Fruit fly (Drosophila melanogaster) whole organism, embryonic: ENCODE data around the gene SmE.
A peak's percentile ranks its signal among the peaks of the same experiment; 100 is the strongest.

Source experiments
- CG10209 ChIP-seq: fragments of 200-800 bp; sonication (Bioruptor generic); optimal IDR thresholded peaks from 3 replicates; lab custom pipeline; 2017; ENCODE audit warnings: missing biosample characterization, mild to moderate bottlenecking, missing genetic modification characterization, missing genetic modification reagents
- CG10543 ChIP-seq: fragments of 200-800 bp; sonication (Bioruptor generic); optimal IDR thresholded peaks from 3 replicates; lab custom pipeline; 2017; ENCODE audit warnings: missing biosample characterization, mild to moderate bottlenecking, missing genetic modification characterization, moderate library complexity
- CG11247 ChIP-seq: fragments of 200-800 bp; sonication (Bioruptor generic); IDR thresholded peaks from 2 replicates; pipeline ENCODE4 v1.3.6; 2022; ENCODE audit warnings: missing biosample characterization, missing genetic modification characterization
- CG12299 ChIP-seq: fragments of 200-800 bp; sonication (Bioruptor generic); optimal IDR thresholded peaks from 2 replicates; lab custom pipeline; 2018; ENCODE audit warnings: missing biosample characterization, mild to moderate bottlenecking, missing genetic modification characterization
- CG17359 ChIP-seq: fragments of 200-800 bp; sonication (Bioruptor generic); optimal IDR thresholded peaks from 3 replicates; lab custom pipeline; 2018; ENCODE audit warnings: missing biosample characterization, mild to moderate bottlenecking, missing genetic modification characterization, moderate library complexity
- CG1832 ChIP-seq: fragments of 200-800 bp; sonication (Bioruptor generic); optimal IDR thresholded peaks from 2 replicates; lab custom pipeline; 2017; ENCODE audit warnings: missing biosample characterization, mild to moderate bottlenecking, missing genetic modification characterization, inconsistent platforms
- CG18599 ChIP-seq: fragments of 200-800 bp; sonication (Bioruptor generic); optimal IDR thresholded peaks from 3 replicates; lab custom pipeline; 2017; ENCODE audit warnings: missing biosample characterization, missing genetic modification characterization, mild to moderate bottlenecking, moderate library complexity, missing genetic modification reagents
- CG34376 ChIP-seq: fragments of 200-800 bp; sonication (Bioruptor generic); optimal IDR thresholded peaks from 2 replicates; lab custom pipeline; 2018; ENCODE audit warnings: missing biosample characterization, mild to moderate bottlenecking, missing genetic modification characterization
- CG3726 ChIP-seq: fragments of 200-800 bp; sonication (Bioruptor generic); IDR thresholded peaks from 3 replicates; pipeline ENCODE4, ENCODE4 v1.3.6; 2022; ENCODE audit warnings: missing biosample characterization, missing genetic modification characterization
- CG4707 ChIP-seq: fragments of 200-800 bp; sonication (Bioruptor generic); optimal IDR thresholded peaks from 2 replicates; lab custom pipeline; 2018; ENCODE audit warnings: missing biosample characterization, mild to moderate bottlenecking, missing genetic modification characterization, moderate library complexity
- CG8281 ChIP-seq: fragments of 200-800 bp; sonication (Bioruptor generic); optimal IDR thresholded peaks from 2 replicates; lab custom pipeline; 2018; ENCODE audit warnings: missing biosample characterization, mild to moderate bottlenecking, missing genetic modification characterization, moderate library complexity
- CG8478 ChIP-seq: fragments of >200 bp; optimal IDR thresholded peaks from 2 replicates; lab custom pipeline; 2018
- CG8765 ChIP-seq: fragments of 200-800 bp; sonication (Bioruptor generic); IDR thresholded peaks from 2 replicates; pipeline ENCODE4 v1.3.6; 2022; ENCODE audit warnings: missing biosample characterization, missing genetic modification characterization
- CG9215 ChIP-seq: fragments of 200-800 bp; sonication (Bioruptor generic); IDR thresholded peaks from 2 replicates; pipeline ENCODE4 v1.3.6; 2022; ENCODE audit warnings: missing biosample characterization, missing genetic modification characterization
- CG9932 ChIP-seq: fragments of 200-800 bp; sonication (Bioruptor generic); IDR thresholded peaks from 2 replicates; pipeline ENCODE4 v1.3.6; 2022; ENCODE audit warnings: missing biosample characterization, missing genetic modification characterization
- Dll ChIP-seq: fragments of 200-800 bp; sonication (Bioruptor generic); IDR thresholded peaks from 4 replicates; pipeline ENCODE4 v1.3.6; 2022; ENCODE audit warnings: missing biosample characterization, missing genetic modification characterization; ENCODE audit not compliant: partially characterized antibody
- Doc2 ChIP-seq: fragments of 200-800 bp; sonication (Bioruptor generic); IDR thresholded peaks from 2 replicates; pipeline ENCODE4 v1.3.6; 2022; ENCODE audit warnings: missing biosample characterization, missing genetic modification characterization
- Drgx ChIP-seq: fragments of 200-800 bp; sonication (Bioruptor generic); IDR thresholded peaks from 2 replicates; pipeline ENCODE4 v1.3.6; 2022; ENCODE audit warnings: missing biosample characterization, missing genetic modification characterization
- ERR ChIP-seq: fragments of 200-800 bp; sonication (Bioruptor generic); optimal IDR thresholded peaks from 2 replicates; lab custom pipeline; 2016; ENCODE audit warnings: missing biosample characterization, missing genetic modification characterization
- Gug ChIP-seq: fragments of 200-800 bp; sonication (Bioruptor generic); IDR thresholded peaks from 4 replicates; pipeline ENCODE4 v1.3.6; 2022; ENCODE audit warnings: missing biosample characterization, missing genetic modification characterization
- Hey ChIP-seq: fragments of 200-800 bp; sonication (Bioruptor generic); optimal IDR thresholded peaks from 3 replicates; lab custom pipeline; 2018; ENCODE audit warnings: missing biosample characterization, mild to moderate bottlenecking, missing genetic modification characterization
- Hr78 ChIP-seq, 2 experiments: fragments of 200-800 bp in 1 of 2; fragments of >200 bp in 1 of 2; sonication (Bioruptor generic) in 1 of 2; optimal IDR thresholded peaks; 2 replicates each; lab custom pipeline; 2017 to 2019; ENCODE audit warnings: missing biosample characterization in 2 of 2, missing genetic modification characterization in 2 of 2, mild to moderate bottlenecking in 1 of 2, moderate library complexity in 1 of 2
- MESR4 ChIP-seq: fragments of 200-800 bp; sonication (Bioruptor generic); optimal IDR thresholded peaks from 2 replicates; lab custom pipeline; 2018; ENCODE audit warnings: missing biosample characterization, mild to moderate bottlenecking, missing genetic modification characterization, moderate library complexity
- Med ChIP-seq: fragments of 200-800 bp; sonication (Bioruptor generic); peaks from one replicate; lab custom pipeline; 2016; ENCODE audit warnings: missing biosample characterization, missing genetic modification characterization, mild to moderate bottlenecking, inconsistent platforms, moderate library complexity
- NC2α ChIP-seq: fragments of 200-800 bp; sonication (Bioruptor generic); optimal IDR thresholded peaks from 2 replicates; lab custom pipeline; 2016; ENCODE audit warnings: missing biosample characterization, missing genetic modification characterization
- Nf-YA ChIP-seq: fragments of 200-800 bp; sonication (Bioruptor generic); IDR thresholded peaks from 2 replicates; pipeline ENCODE4 v1.3.6; 2022; ENCODE audit warnings: missing biosample characterization, missing genetic modification characterization
- Nf-YB ChIP-seq: fragments of 200-800 bp; sonication (Bioruptor generic); optimal IDR thresholded peaks from 3 replicates; lab custom pipeline; 2019; ENCODE audit warnings: missing biosample characterization, mild to moderate bottlenecking, missing genetic modification characterization, moderate library complexity
- Vsx1 ChIP-seq: fragments of 200-800 bp; sonication (Bioruptor generic); optimal IDR thresholded peaks from 2 replicates; lab custom pipeline; 2017; ENCODE audit warnings: missing biosample characterization, mild to moderate bottlenecking, missing genetic modification characterization, missing genetic modification reagents
- Xbp1 ChIP-seq: fragments of 200-800 bp; sonication (Bioruptor generic); optimal IDR thresholded peaks from 3 replicates; lab custom pipeline; 2016; ENCODE audit warnings: missing biosample characterization, mild to moderate bottlenecking, missing genetic modification characterization
- bab2 ChIP-seq: fragments of 200-800 bp; sonication (Bioruptor generic); optimal IDR thresholded peaks from 2 replicates; lab custom pipeline; 2016; ENCODE audit warnings: missing biosample characterization, missing genetic modification characterization
- cwo ChIP-seq: fragments of 200-800 bp; sonication (Bioruptor generic); optimal IDR thresholded peaks from 3 replicates; lab custom pipeline; 2017; ENCODE audit warnings: missing biosample characterization, missing genetic modification characterization, mild to moderate bottlenecking, moderate library complexity, missing genetic modification reagents
- dimm ChIP-seq: fragments of 200-800 bp; sonication (Bioruptor generic); IDR thresholded peaks from 2 replicates; pipeline ENCODE4 v1.3.6; 2022; ENCODE audit warnings: missing biosample characterization, missing genetic modification characterization
- dmrt11E ChIP-seq: fragments of 200-800 bp; sonication (Bioruptor generic); optimal IDR thresholded peaks from 3 replicates; lab custom pipeline; 2018; ENCODE audit warnings: missing biosample characterization, mild to moderate bottlenecking, missing genetic modification characterization, moderate library complexity
- dmrt99B ChIP-seq: fragments of 200-800 bp; sonication (Bioruptor generic); optimal IDR thresholded peaks from 2 replicates; lab custom pipeline; 2018; ENCODE audit warnings: missing biosample characterization, mild to moderate bottlenecking, missing genetic modification characterization, moderate library complexity
- exex ChIP-seq: fragments of 200-800 bp; sonication (Bioruptor generic); optimal IDR thresholded peaks from 4 replicates; lab custom pipeline; 2018; ENCODE audit warnings: missing biosample characterization, mild to moderate bottlenecking, missing genetic modification characterization, moderate library complexity
- gce ChIP-seq: fragments of 200-800 bp; sonication (Bioruptor generic); IDR thresholded peaks from 3 replicates; pipeline ENCODE4 v1.3.6; 2022; ENCODE audit warnings: missing biosample characterization, missing genetic modification characterization
- grau ChIP-seq: fragments of 200-800 bp; optimal IDR thresholded peaks from 3 replicates; lab custom pipeline; 2019; ENCODE audit warnings: missing biosample characterization, mild to moderate bottlenecking, missing genetic modification characterization, moderate library complexity
- lbe ChIP-seq: fragments of 200-800 bp; sonication (Bioruptor generic); optimal IDR thresholded peaks from 2 replicates; lab custom pipeline; 2016; ENCODE audit warnings: missing biosample characterization, mild to moderate bottlenecking, missing genetic modification characterization
- lmd ChIP-seq: fragments of 200-800 bp; sonication (Bioruptor generic); IDR thresholded peaks from 2 replicates; pipeline ENCODE4 v1.3.6; 2022; ENCODE audit warnings: missing biosample characterization, missing genetic modification characterization
- lov ChIP-seq, 2 experiments: fragments of 200-800 bp in 1 of 2; fragments of >200 bp in 1 of 2; sonication (Bioruptor generic) in 1 of 2; IDR thresholded peaks in 1 of 2; optimal IDR thresholded peaks in 1 of 2; 2 replicates in 1 of 2; 3 replicates in 1 of 2; pipeline versions ENCODE4 v1.3.6 to Lab custom; 2017 to 2022; ENCODE audit warnings: missing biosample characterization in 1 of 2, missing genetic modification characterization in 1 of 2
- row ChIP-seq: fragments of 200-800 bp; sonication (Bioruptor generic); IDR thresholded peaks from 3 replicates; pipeline ENCODE4 v1.3.6; 2022; ENCODE audit warnings: missing biosample characterization, missing genetic modification characterization
- schlank ChIP-seq: fragments of 200-800 bp; sonication (Bioruptor generic); optimal IDR thresholded peaks from 2 replicates; lab custom pipeline; 2018; ENCODE audit warnings: missing biosample characterization, mild to moderate bottlenecking, missing genetic modification characterization
- sd ChIP-seq: fragments of 200-800 bp; sonication (Bioruptor generic); optimal IDR thresholded peaks from 3 replicates; lab custom pipeline; 2018; ENCODE audit warnings: missing biosample characterization, mild to moderate bottlenecking, missing genetic modification characterization, moderate library complexity
- sim ChIP-seq: fragments of 200-800 bp; sonication (Bioruptor generic); IDR thresholded peaks from 2 replicates; pipeline ENCODE4 v1.3.6; 2022; ENCODE audit warnings: missing biosample characterization, missing genetic modification characterization
- sima ChIP-seq: fragments of 200-800 bp; sonication (Bioruptor generic); optimal IDR thresholded peaks from 2 replicates; lab custom pipeline; 2016; ENCODE audit warnings: missing biosample characterization, missing genetic modification characterization
- slbo ChIP-seq: fragments of 200-800 bp; sonication (Bioruptor generic); IDR thresholded peaks from 2 replicates; pipeline ENCODE4 v1.3.6; 2022; ENCODE audit warnings: missing biosample characterization, missing genetic modification characterization
- wdn ChIP-seq: fragments of 200-800 bp; sonication (Bioruptor generic); IDR thresholded peaks from 2 replicates; pipeline ENCODE4 v1.3.6; 2022; ENCODE audit warnings: missing biosample characterization, missing genetic modification characterization
- z ChIP-seq: fragments of 200-800 bp; sonication (Bioruptor generic); IDR thresholded peaks from 3 replicates; pipeline ENCODE4 v1.3.6; 2022; ENCODE audit warnings: missing biosample characterization, missing genetic modification characterization
- zf30C ChIP-seq: fragments of 200-800 bp; sonication (Bioruptor generic); optimal IDR thresholded peaks from 3 replicates; lab custom pipeline; 2018; ENCODE audit warnings: missing biosample characterization, mild to moderate bottlenecking, missing genetic modification characterization

Gene SmE

dm6 chr2L:7926288-7927061, 41.2 kb upstream of the SmE start:
- peak; percentile 37 for TF ChIP-seq CG18599 (GFP tag; lab: Kevin White, UChicago)
- TF ChIP-seq dmrt99B: peak; percentile 1
- peak; percentile 38; the same call in 2 of the 3 replicates for TF ChIP-seq row (GFP tag; lab: Robert Waterston, UW)
- peak; percentile 16 for TF ChIP-seq sd
- no peak; the same call in 1 of the 2 replicates for TF ChIP-seq wdn
- TF ChIP-seq Hey (tag; lab: Kevin White, UChicago): peak; percentile 99
- no peak for TF ChIP-seq CG12299 (tag; lab: Kevin White, UChicago)
- TF ChIP-seq sima (GFP tag; lab: Kevin White, UChicago): no peak
- TF ChIP-seq dimm (GFP tag; lab: Robert Waterston, UW): no peak
- no peak for TF ChIP-seq z
- TF ChIP-seq Xbp1 (GFP tag; lab: Kevin White, UChicago): no peak
- no peak for TF ChIP-seq CG10209
- peak; percentile 14 for TF ChIP-seq CG10543 (GFP tag; lab: Kevin White, UChicago)
- TF ChIP-seq lov (optimal IDR thresholded peaks at IDR 0.05; lab: Kevin White, UChicago): no peak
- TF ChIP-seq lov (GFP tag; IDR thresholded peaks at IDR 0.05; lab: Robert Waterston, UW): no peak
- no peak for TF ChIP-seq Nf-YA
- TF ChIP-seq bab2 (GFP tag; lab: Kevin White, UChicago): no peak
- peak; percentile 39; the same call in 1 of the 2 replicates for TF ChIP-seq slbo
- no peak for TF ChIP-seq CG11247 (GFP tag; lab: Robert Waterston, UW)
- TF ChIP-seq Vsx1 (GFP tag; lab: Kevin White, UChicago): peak; percentile 87
- TF ChIP-seq CG8281: no peak
- peak; percentile 96 for TF ChIP-seq exex (tag; lab: Kevin White, UChicago)
- 0 out of 2 replicates have a peak, but pooled peaks have one; percentile 24 for TF ChIP-seq CG9932 (GFP tag; lab: Robert Waterston, UW)
- TF ChIP-seq CG17359 (tag; lab: Kevin White, UChicago): peak; percentile 68
- TF ChIP-seq CG1832 (GFP tag; lab: Kevin White, UChicago): no peak
- TF ChIP-seq grau (tag; lab: Kevin White, UChicago): no peak
- peak; percentile 43 for TF ChIP-seq Med (GFP tag; lab: Kevin White, UChicago)
- TF ChIP-seq sim (GFP tag; lab: Robert Waterston, UW): no peak
- TF ChIP-seq Gug (GFP tag; lab: Robert Waterston, UW): 0 out of 4 replicates have a peak, but pooled peaks have one; percentile 9
- TF ChIP-seq CG8478 (lab: Kevin White, UChicago): no peak
- TF ChIP-seq lmd: peak; percentile 33; the same call in 1 of the 2 replicates
- TF ChIP-seq schlank (tag; lab: Kevin White, UChicago): no peak
- TF ChIP-seq Hr78 (GFP tag; optimal IDR thresholded peaks at IDR 0.05; lab: Kevin White, UChicago): no peak
- no peak for TF ChIP-seq NC2α (GFP tag; lab: Kevin White, UChicago)
- TF ChIP-seq Drgx: peak; percentile 26; the same call in 1 of the 2 replicates
- peak; percentile 33 for TF ChIP-seq lbe (GFP tag; lab: Kevin White, UChicago)
- no peak for TF ChIP-seq Doc2 (GFP tag; lab: Robert Waterston, UW)
- no peak for TF ChIP-seq zf30C (GFP tag; lab: Kevin White, UChicago)
- TF ChIP-seq Nf-YB: no peak
- TF ChIP-seq MESR4 (GFP tag; lab: Kevin White, UChicago): no peak
- TF ChIP-seq ERR (GFP tag; lab: Kevin White, UChicago): peak; percentile 12
- no peak for TF ChIP-seq CG8765 (GFP tag; lab: Robert Waterston, UW)
- TF ChIP-seq CG34376: peak; percentile 60
- TF ChIP-seq dmrt11E (tag; lab: Kevin White, UChicago): no peak
- TF ChIP-seq gce (GFP tag; lab: Robert Waterston, UW): no peak
- no peak for TF ChIP-seq cwo
- TF ChIP-seq CG4707 (GFP tag; lab: Kevin White, UChicago): no peak
- no peak for TF ChIP-seq CG3726
- TF ChIP-seq CG9215: no peak
- TF ChIP-seq Dll (GFP tag; lab: Robert Waterston, UW): no peak
